Worm (Caenorhabditis elegans) whole organism, late embryonic: ENCODE measurements around the gene ghi-1.

ENCODE experiments used
- C08G9.2 ChIP-seq: sonication (generic microtip); optimal IDR thresholded peaks from 2 replicates; lab custom pipeline; 2016; ENCODE audit warnings: mild to moderate bottlenecking, missing genetic modification characterization, moderate library complexity, missing compliant biosample characterization
- F13H6.1 ChIP-seq: sonication (generic microtip); optimal IDR thresholded peaks from 2 replicates; lab custom pipeline; 2016; ENCODE audit warnings: missing genetic modification characterization, missing compliant biosample characterization
- T23F11.4 ChIP-seq: fragments of 200-800 bp; sonication (Bioruptor generic); optimal IDR thresholded peaks from 2 replicates; lab custom pipeline; 2018; ENCODE audit warnings: mild to moderate bottlenecking, missing genetic modification characterization, missing compliant biosample characterization
- Y22D7AL.16 ChIP-seq: sonication (generic microtip); optimal IDR thresholded peaks from 2 replicates; lab custom pipeline; 2016; ENCODE audit warnings: missing genetic modification characterization, missing compliant biosample characterization
- ahr-1 ChIP-seq: sonication (generic microtip); optimal IDR thresholded peaks from 2 replicates; lab custom pipeline; 2016; ENCODE audit warnings: missing genetic modification characterization, missing compliant biosample characterization
- ama-1 ChIP-seq: fragments of 150-350 bp; optimal IDR thresholded peaks from 2 replicates; lab custom pipeline; 2014
- ceh-18 ChIP-seq: sonication (generic microtip); optimal IDR thresholded peaks from 2 replicates; lab custom pipeline; 2016; ENCODE audit warnings: missing genetic modification characterization, missing compliant biosample characterization
- ceh-22 ChIP-seq: sonication (generic microtip); optimal IDR thresholded peaks from 2 replicates; lab custom pipeline; 2017; ENCODE audit warnings: missing biosample characterization, missing genetic modification characterization
- ceh-30 ChIP-seq: fragments of 150-350 bp; optimal IDR thresholded peaks from 2 replicates; lab custom pipeline; 2014; ENCODE audit warnings: missing biosample characterization, missing genetic modification characterization
- ceh-34 ChIP-seq: sonication (generic microtip); optimal IDR thresholded peaks from 2 replicates; lab custom pipeline; 2016; ENCODE audit warnings: mild to moderate bottlenecking, missing genetic modification characterization, missing compliant biosample characterization
- ceh-48 ChIP-seq: sonication (generic microtip); optimal IDR thresholded peaks from 2 replicates; lab custom pipeline; 2016; ENCODE audit warnings: missing genetic modification characterization, inconsistent platforms, missing compliant biosample characterization
- ceh-9 ChIP-seq: sonication (generic microtip); optimal IDR thresholded peaks from 2 replicates; lab custom pipeline; 2016; ENCODE audit warnings: mild to moderate bottlenecking, missing genetic modification characterization, inconsistent platforms, missing compliant biosample characterization
- dve-1 ChIP-seq: sonication (generic microtip); optimal IDR thresholded peaks from 2 replicates; lab custom pipeline; 2017; ENCODE audit warnings: antibody characterized with exemption, mild to moderate bottlenecking, missing genetic modification characterization, missing compliant biosample characterization
- elt-2 ChIP-seq: sonication (generic microtip); optimal IDR thresholded peaks from 2 replicates; lab custom pipeline; 2016; ENCODE audit warnings: missing genetic modification reagents, missing genetic modification characterization, missing compliant biosample characterization
- eyg-1 ChIP-seq: sonication (generic microtip); optimal IDR thresholded peaks from 2 replicates; lab custom pipeline; 2016; ENCODE audit warnings: missing genotype, missing genetic modification characterization, missing compliant biosample characterization
- fax-1 ChIP-seq: sonication (generic microtip); optimal IDR thresholded peaks from 2 replicates; lab custom pipeline; 2016; ENCODE audit warnings: missing genotype, missing genetic modification characterization, missing compliant biosample characterization
- fkh-10 ChIP-seq: fragments of 150-350 bp; optimal IDR thresholded peaks from 2 replicates; lab custom pipeline; 2014; ENCODE audit warnings: missing biosample characterization, missing genetic modification reagents, missing genetic modification characterization
- fkh-6 ChIP-seq: sonication (generic microtip); optimal IDR thresholded peaks from 2 replicates; lab custom pipeline; 2016; ENCODE audit warnings: missing genetic modification characterization, missing compliant biosample characterization
- hlh-13 ChIP-seq: fragments of 200-800 bp; sonication (Bioruptor generic); optimal IDR thresholded peaks from 2 replicates; lab custom pipeline; 2018; ENCODE audit warnings: mild to moderate bottlenecking, missing genetic modification characterization, missing compliant biosample characterization
- hlh-30 ChIP-seq: sonication (generic microtip); optimal IDR thresholded peaks from 2 replicates; lab custom pipeline; 2017; ENCODE audit warnings: antibody characterized with exemption, missing genetic modification characterization, missing compliant biosample characterization; ENCODE audit not compliant: insufficient read depth
- hlh-6 ChIP-seq: sonication (generic microtip); optimal IDR thresholded peaks from 2 replicates; lab custom pipeline; 2016; ENCODE audit warnings: missing genotype, missing genetic modification characterization, missing compliant biosample characterization
- hlh-8 ChIP-seq: sonication (generic microtip); optimal IDR thresholded peaks from 2 replicates; lab custom pipeline; 2016; ENCODE audit warnings: missing genotype, missing genetic modification characterization, missing compliant biosample characterization
- lin-11 ChIP-seq: fragments of 200-800 bp; sonication (Bioruptor generic); optimal IDR thresholded peaks from 2 replicates; lab custom pipeline; 2018; ENCODE audit warnings: mild to moderate bottlenecking, missing genetic modification characterization, missing compliant biosample characterization
- mec-3 ChIP-seq: sonication (generic microtip); optimal IDR thresholded peaks from 2 replicates; lab custom pipeline; 2016; ENCODE audit warnings: borderline replicate concordance, missing genetic modification characterization, missing compliant biosample characterization
- nfya-1 ChIP-seq: sonication (generic microtip); optimal IDR thresholded peaks from 2 replicates; lab custom pipeline; 2017; ENCODE audit warnings: missing genetic modification characterization, mild to moderate bottlenecking, missing compliant biosample characterization, antibody characterized with exemption, moderate library complexity
- nhr-232 ChIP-seq: sonication (generic microtip); optimal IDR thresholded peaks from 2 replicates; lab custom pipeline; 2016; ENCODE audit warnings: missing genetic modification characterization, missing compliant biosample characterization
- npax-4 ChIP-seq: sonication (generic microtip); optimal IDR thresholded peaks from 2 replicates; lab custom pipeline; 2016; ENCODE audit warnings: missing genetic modification characterization, missing compliant biosample characterization
- odd-2 ChIP-seq: sonication (generic microtip); optimal IDR thresholded peaks from 2 replicates; lab custom pipeline; 2017; ENCODE audit warnings: antibody characterized with exemption, mild to moderate bottlenecking, missing genetic modification characterization, missing compliant biosample characterization
- pag-3 ChIP-seq: sonication (generic microtip); optimal IDR thresholded peaks from 2 replicates; lab custom pipeline; 2016; ENCODE audit warnings: missing compliant biosample characterization, missing genetic modification characterization, borderline replicate concordance
- pax-1 ChIP-seq: fragments of 150-350 bp; optimal IDR thresholded peaks from 2 replicates; lab custom pipeline; 2014; ENCODE audit warnings: missing biosample characterization, missing genetic modification characterization
- pha-2 ChIP-seq: sonication (generic microtip); optimal IDR thresholded peaks from 2 replicates; lab custom pipeline; 2017; ENCODE audit warnings: mild to moderate bottlenecking, missing genetic modification characterization, missing compliant biosample characterization
- sdc-2 ChIP-seq: sonication (generic microtip); optimal IDR thresholded peaks from 2 replicates; lab custom pipeline; 2016; ENCODE audit warnings: missing genotype, missing genetic modification characterization, missing compliant biosample characterization
- sox-2 ChIP-seq: fragments of 200-800 bp; sonication (Bioruptor generic); IDR thresholded peaks from 2 replicates; pipeline ENCODE4 v1.3.6; 2022; ENCODE audit warnings: missing genetic modification reagents, missing genetic modification characterization, missing compliant biosample characterization
- tbx-7 ChIP-seq: sonication (generic microtip); optimal IDR thresholded peaks from 2 replicates; lab custom pipeline; 2016; ENCODE audit warnings: missing genotype, missing genetic modification characterization, missing compliant biosample characterization
- unc-42 ChIP-seq: sonication (generic microtip); optimal IDR thresholded peaks from 2 replicates; lab custom pipeline; 2016; ENCODE audit warnings: missing genotype, missing genetic modification characterization, missing compliant biosample characterization
- unc-86 ChIP-seq: sonication (generic microtip); optimal IDR thresholded peaks from 2 replicates; lab custom pipeline; 2016; ENCODE audit warnings: missing genetic modification characterization, missing compliant biosample characterization
- zip-5 ChIP-seq: sonication (generic microtip); optimal IDR thresholded peaks from 2 replicates; lab custom pipeline; 2016; ENCODE audit warnings: missing genetic modification characterization, missing compliant biosample characterization
- ztf-16 ChIP-seq: sonication (generic microtip); optimal IDR thresholded peaks from 2 replicates; lab custom pipeline; 2017; ENCODE audit warnings: missing genetic modification characterization, missing compliant biosample characterization

ghi-1 gene

DNA sequence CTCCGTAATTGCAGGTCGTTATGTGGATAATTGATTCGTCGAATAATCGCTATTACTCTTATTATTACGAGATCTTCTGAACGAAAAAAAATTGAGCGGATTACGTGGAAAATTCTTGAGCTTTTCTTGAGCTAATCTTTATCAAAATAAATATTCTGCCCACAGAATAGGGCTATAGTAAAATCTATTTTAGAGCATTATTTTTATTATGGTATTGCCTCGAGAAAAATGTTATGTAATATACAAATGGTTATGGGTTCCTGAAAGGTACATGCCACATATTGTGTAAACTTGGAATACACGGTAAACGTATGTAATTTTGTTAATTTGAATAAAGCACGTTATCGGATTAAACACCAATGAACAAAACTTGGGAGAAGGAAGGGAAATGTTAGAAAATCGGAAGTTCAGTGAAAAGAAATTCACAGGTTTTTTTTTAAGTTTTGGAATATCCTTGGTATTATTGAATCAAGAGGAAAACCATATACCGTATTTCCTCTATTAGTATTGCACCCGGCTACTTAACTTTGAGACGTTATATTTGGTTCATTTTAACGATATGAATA, 9.3 kb upstream of the ghi-1 start:
- TF ChIP-seq dve-1 (peak; percentile 6), sdc-2 (no peak), ceh-30 (no peak), pha-2 (tag; lab: Kevin White, UChicago) (no peak), mec-3 (tag; lab: Kevin White, UChicago) (no peak), pax-1 (tag; lab: Kevin White, UChicago) (peak; percentile 69), ceh-18 (tag; lab: Kevin White, UChicago) (peak; percentile 10), nhr-232 (tag; lab: Kevin White, UChicago) (no peak), ceh-34 (tag; lab: Kevin White, UChicago) (no peak), Y22D7AL.16 (tag; lab: Kevin White, UChicago) (peak; percentile 16), eyg-1 (tag; lab: Kevin White, UChicago) (no peak), ceh-22 (tag; lab: Kevin White, UChicago) (no peak), ama-1 (lab: Kevin White, UChicago) (peak; percentile 77), T23F11.4 (GFP tag; lab: Kevin White, UChicago) (no peak), unc-42 (tag; lab: Kevin White, UChicago) (peak; percentile 31), hlh-6 (tag; lab: Kevin White, UChicago) (no peak)

DNA sequence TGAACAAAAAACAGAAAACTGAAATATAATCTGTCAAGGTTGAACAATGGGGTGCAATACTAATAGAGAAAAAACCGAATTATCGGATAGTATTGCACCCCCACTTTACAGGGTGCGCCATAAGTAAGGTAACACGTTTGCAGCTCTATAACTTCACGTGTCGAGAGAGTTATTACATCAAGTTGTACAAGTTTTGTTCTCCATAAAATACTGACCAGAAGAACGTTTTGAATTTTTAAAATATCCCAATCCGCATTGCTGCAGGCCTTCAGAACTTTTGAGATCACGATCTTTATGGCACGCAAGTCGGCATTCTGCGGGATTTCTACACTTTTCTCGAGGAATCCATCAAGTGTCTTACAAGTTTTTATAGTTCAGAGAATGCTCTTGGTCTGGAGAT, 8.7 kb upstream of the ghi-1 start:
- TF ChIP-seq hlh-30 (tag; lab: Kevin White, UChicago): no peak
- no peak for TF ChIP-seq F13H6.1
- no peak for TF ChIP-seq pag-3
- no peak for TF ChIP-seq ceh-22 (tag; lab: Kevin White, UChicago)
- TF ChIP-seq fkh-6 (tag; lab: Kevin White, UChicago): no peak
- no peak for TF ChIP-seq C08G9.2 (tag; lab: Kevin White, UChicago)
- TF ChIP-seq pax-1 (tag; lab: Kevin White, UChicago): no peak
- no peak for TF ChIP-seq npax-4 (tag; lab: Kevin White, UChicago)
- TF ChIP-seq dve-1: no peak

DNA sequence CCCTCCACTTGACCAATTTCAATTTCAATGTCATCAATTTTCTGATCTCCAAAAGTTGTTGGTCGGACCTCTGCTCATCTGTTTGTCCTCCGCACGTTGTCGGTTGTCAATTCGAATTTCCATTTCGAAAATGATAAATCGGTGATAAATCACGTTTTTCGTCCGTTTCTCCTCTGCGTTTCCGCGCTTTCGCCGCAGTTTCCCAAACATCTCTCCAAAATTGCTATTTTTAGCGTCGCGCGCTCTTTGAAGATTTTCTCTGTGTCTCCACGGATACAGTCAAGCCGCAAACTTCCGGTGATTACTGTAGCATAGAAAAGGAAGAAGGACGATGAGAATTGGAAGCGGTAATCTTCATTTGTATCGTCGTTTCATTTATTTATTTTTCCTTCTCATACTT, 4.5 kb upstream of the ghi-1 start:
- TF ChIP-seq tbx-7 (tag; lab: Kevin White, UChicago) (no peak), ceh-9 (tag; lab: Kevin White, UChicago) (no peak), hlh-13 (GFP tag; lab: Kevin White, UChicago) (no peak), ceh-30 (no peak), mec-3 (tag; lab: Kevin White, UChicago) (no peak), elt-2 (tag; lab: Kevin White, UChicago) (no peak), lin-11 (tag; lab: Kevin White, UChicago) (no peak), fkh-10 (GFP tag; lab: Kevin White, UChicago) (no peak), ceh-48 (tag; lab: Kevin White, UChicago) (no peak), zip-5 (tag; lab: Kevin White, UChicago) (no peak), fax-1 (tag; lab: Kevin White, UChicago) (no peak), odd-2 (tag; lab: Kevin White, UChicago) (no peak), ztf-16 (no peak), ama-1 (lab: Kevin White, UChicago) (no peak), unc-86 (tag; lab: Kevin White, UChicago) (no peak), hlh-8 (no peak), T23F11.4 (GFP tag; lab: Kevin White, UChicago) (no peak), sox-2 (GFP tag; lab: Robert Waterston, UW) (no peak), ahr-1 (tag; lab: Kevin White, UChicago) (no peak), C08G9.2 (tag; lab: Kevin White, UChicago) (no peak)

DNA sequence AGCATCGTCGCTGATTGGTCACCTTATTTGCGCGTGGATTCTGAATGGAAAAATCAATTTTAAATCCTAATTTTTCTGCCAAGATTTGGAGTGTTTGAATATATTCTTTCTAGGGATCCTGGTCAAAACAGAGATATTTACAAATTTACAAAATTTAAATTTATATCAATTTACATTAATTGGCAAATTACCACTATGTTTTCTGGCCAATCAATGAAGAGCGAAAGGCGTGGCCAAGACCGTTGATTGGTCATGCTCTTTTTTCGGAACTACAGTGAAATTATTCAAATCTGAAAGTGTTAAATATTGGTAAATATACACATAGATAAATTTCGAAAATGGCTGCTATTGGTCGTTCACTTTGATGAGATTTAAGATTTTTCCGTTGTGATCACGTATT, 3.8 kb upstream of the ghi-1 start:
- TF ChIP-seq nfya-1 (tag; lab: Kevin White, UChicago) (peak; percentile 51), ceh-34 (tag; lab: Kevin White, UChicago) (no peak)
